Fruit fly (Drosophila melanogaster): ENCODE results near the gene CG9948.

DNA sequence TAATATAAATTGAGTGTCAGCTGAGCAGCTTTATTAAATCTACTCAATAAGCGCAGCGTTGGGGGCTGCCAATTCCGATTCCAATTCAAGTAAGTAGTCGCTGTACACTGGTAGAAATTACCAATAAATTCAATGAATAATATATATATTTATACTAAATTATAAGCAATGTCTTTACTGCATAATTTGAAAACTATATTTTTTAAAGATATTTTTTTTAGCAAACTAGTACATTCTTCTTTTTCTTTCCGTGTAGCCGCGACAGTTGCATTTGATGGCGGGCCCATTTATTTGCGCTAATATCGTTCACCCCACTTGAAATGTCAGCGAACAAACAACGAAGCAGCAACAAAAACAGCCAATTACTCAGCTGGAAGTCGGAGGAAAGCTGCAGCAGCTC lies 21.6 kb downstream of the CG9948 start:
- TF ChIP-seq CG6276 (GFP tag; optimal IDR thresholded peaks at IDR 0.05) (peak; percentile 55), Ets21C (GFP tag; optimal IDR thresholded peaks at IDR 0.05) (peak; percentile 28), CG4318 (GFP tag; optimal IDR thresholded peaks at IDR 0.05) (peak; percentile 66), Sox15 (GFP tag; optimal IDR thresholded peaks at IDR 0.05) (peak; percentile 13), Lpt (GFP tag; optimal IDR thresholded peaks at IDR 0.05) (peak; percentile 79), CG8319 (GFP tag; optimal IDR thresholded peaks at IDR 0.05) (peak; percentile 29), CG16779 (tag; optimal IDR thresholded peaks at IDR 0.05) (peak; percentile 37), CG6792 (GFP tag; optimal IDR thresholded peaks at IDR 0.05) (peak; percentile 58), Gug (GFP tag; IDR thresholded peaks at IDR 0.05) (peak; percentile 82), CG3032 (tag; optimal IDR thresholded peaks at IDR 0.05) (peak; percentile 62)

Data from whole organism, prepupa.